Worm (Caenorhabditis elegans) whole organism, young adult: ENCODE measurements around the gene ced-6.
A peak's percentile ranks its signal among the peaks of the same experiment; 100 is the strongest.

Experiments
- B0035.1 ChIP-seq: sonication (generic microtip); optimal IDR thresholded peaks from 2 replicates; lab custom pipeline; 2016; ENCODE audit warnings: missing genetic modification characterization, mild to moderate bottlenecking, missing compliant biosample characterization, missing genotype, missing genetic modification reagents
- B0261.1 ChIP-seq: sonication (generic microtip); optimal IDR thresholded peaks from 2 replicates; lab custom pipeline; 2016; ENCODE audit warnings: mild to moderate bottlenecking, missing genetic modification characterization, moderate library complexity, missing compliant biosample characterization
- C06A6.2 ChIP-seq: fragments of 200-800 bp; sonication (Bioruptor generic); conservative IDR thresholded peaks from 2 replicates; pipeline ENCODE4 v1.3.6; 2022; ENCODE audit warnings: missing genetic modification characterization, missing compliant biosample characterization
- D2030.7 ChIP-seq: fragments of 200-800 bp; sonication (Bioruptor generic); IDR thresholded peaks from 2 replicates; pipeline ENCODE4 v1.3.6; 2022; ENCODE audit warnings: missing genetic modification reagents, missing genetic modification characterization, missing compliant biosample characterization
- F23B12.7 ChIP-seq: sonication (generic microtip); optimal IDR thresholded peaks from 2 replicates; lab custom pipeline; 2017; ENCODE audit warnings: missing genetic modification characterization, mild to moderate bottlenecking, missing compliant biosample characterization, antibody characterized with exemption, moderate library complexity; ENCODE audit not compliant: insufficient read depth
- F33H1.4 ChIP-seq: fragments of 200-800 bp; sonication (Bioruptor generic); IDR thresholded peaks from 2 replicates; pipeline ENCODE4 v1.3.6; 2022; ENCODE audit warnings: missing genetic modification reagents, missing genetic modification characterization, missing compliant biosample characterization
- F37B4.10 ChIP-seq: fragments of 200-800 bp; sonication (Bioruptor generic); IDR thresholded peaks from 2 replicates; pipeline ENCODE4 v1.3.6; 2022; ENCODE audit warnings: missing genetic modification characterization, missing compliant biosample characterization
- F39B2.1 ChIP-seq: fragments of 200-800 bp; sonication (Bioruptor generic); IDR thresholded peaks from 2 replicates; pipeline ENCODE4 v1.3.6; 2022; ENCODE audit warnings: missing genetic modification reagents, missing genetic modification characterization, missing compliant biosample characterization
- F49E8.2 ChIP-seq: sonication (generic microtip); optimal IDR thresholded peaks from 3 replicates; lab custom pipeline; 2017; ENCODE audit warnings: missing genetic modification characterization, mild to moderate bottlenecking, missing compliant biosample characterization, antibody characterized with exemption, moderate library complexity; ENCODE audit not compliant: insufficient read depth
- F52B5.7 ChIP-seq: sonication (generic microtip); optimal IDR thresholded peaks from 2 replicates; lab custom pipeline; 2016; ENCODE audit warnings: mild to moderate bottlenecking, missing genetic modification characterization, missing compliant biosample characterization
- F57C9.4 ChIP-seq: sonication (generic microtip); optimal IDR thresholded peaks from 2 replicates; lab custom pipeline; 2017; ENCODE audit warnings: mild to moderate bottlenecking, missing genetic modification characterization, missing compliant biosample characterization
- T07F8.4 ChIP-seq: sonication (generic microtip); optimal IDR thresholded peaks from 2 replicates; lab custom pipeline; 2016; ENCODE audit warnings: mild to moderate bottlenecking, missing genetic modification characterization, moderate library complexity, missing compliant biosample characterization
- Y79H2A.3 ChIP-seq: fragments of 200-800 bp; sonication (Bioruptor generic); conservative IDR thresholded peaks from 2 replicates; pipeline ENCODE4 v1.3.6; 2022; ENCODE audit warnings: missing genetic modification reagents, missing genetic modification characterization, missing compliant biosample characterization
- akir-1 ChIP-seq: fragments of 200-800 bp; sonication (Bioruptor generic); optimal IDR thresholded peaks from 2 replicates; lab custom pipeline; 2018; ENCODE audit warnings: mild to moderate bottlenecking, missing genetic modification characterization, moderate library complexity, missing compliant biosample characterization
- ama-1 ChIP-seq, 3 experiments: fragments of 150-350 bp in 1 of 3; sonication (generic microtip) in 2 of 3; optimal IDR thresholded peaks; 2 replicates each; lab custom pipeline; 2014 to 2018; ENCODE audit warnings: missing biosample characterization in 2 of 3, missing genetic modification characterization in 2 of 3, missing genetic modification reagents in 2 of 3
- aptf-2 ChIP-seq: fragments of 200-800 bp; sonication (Bioruptor generic); conservative IDR thresholded peaks from 2 replicates; pipeline ENCODE4 v1.3.6; 2022; ENCODE audit warnings: missing genetic modification reagents, missing genetic modification characterization, missing compliant biosample characterization
- athp-1 ChIP-seq: sonication (generic microtip); optimal IDR thresholded peaks from 2 replicates; lab custom pipeline; 2017; ENCODE audit warnings: mild to moderate bottlenecking, missing genetic modification characterization, missing compliant biosample characterization
- attf-5 ChIP-seq: fragments of 200-800 bp; sonication (Bioruptor generic); optimal IDR thresholded peaks from 2 replicates; lab custom pipeline; 2018; ENCODE audit warnings: mild to moderate bottlenecking, missing genetic modification characterization, missing compliant biosample characterization
- cebp-1 ChIP-seq, 2 experiments: fragments of 200-800 bp in 1 of 2; sonication (Bioruptor generic) in 1 of 2; sonication (generic microtip) in 1 of 2; IDR thresholded peaks in 1 of 2; optimal IDR thresholded peaks in 1 of 2; 2 replicates each; pipeline versions ENCODE4 v1.3.6 to Lab custom; 2017 to 2022; ENCODE audit warnings: missing compliant biosample characterization in 2 of 2, missing genetic modification characterization in 2 of 2, mild to moderate bottlenecking in 1 of 2, missing genetic modification reagents in 1 of 2, moderate library complexity in 1 of 2
- ceh-27 ChIP-seq: fragments of 200-800 bp; sonication (Bioruptor generic); optimal IDR thresholded peaks from 2 replicates; lab custom pipeline; 2018; ENCODE audit warnings: mild to moderate bottlenecking, missing genetic modification characterization, moderate library complexity, missing compliant biosample characterization
- ceh-40 ChIP-seq: fragments of 200-800 bp; sonication (Bioruptor generic); IDR thresholded peaks from 2 replicates; pipeline ENCODE4 v1.3.6; 2022; ENCODE audit warnings: missing genetic modification characterization, missing compliant biosample characterization
- dox-1 ChIP-seq: fragments of 200-800 bp; sonication (Bioruptor generic); IDR thresholded peaks from 2 replicates; pipeline ENCODE4 v1.3.6; 2022; ENCODE audit warnings: missing genetic modification reagents, missing genetic modification characterization, missing compliant biosample characterization
- dpff-1 ChIP-seq: sonication (generic microtip); optimal IDR thresholded peaks from 2 replicates; lab custom pipeline; 2017; ENCODE audit warnings: mild to moderate bottlenecking, missing genetic modification characterization, missing compliant biosample characterization
- egl-18 ChIP-seq: fragments of 200-800 bp; sonication (Bioruptor generic); IDR thresholded peaks from 2 replicates; pipeline ENCODE4 v1.3.6; 2022; ENCODE audit warnings: missing genetic modification reagents, missing genetic modification characterization, missing compliant biosample characterization
- egl-44 ChIP-seq: fragments of 200-800 bp; sonication (Bioruptor generic); IDR thresholded peaks from 2 replicates; pipeline ENCODE4 v1.3.6; 2022; ENCODE audit warnings: missing genetic modification reagents, missing genetic modification characterization, missing compliant biosample characterization
- ekl-4 ChIP-seq: fragments of 200-800 bp; sonication (Bioruptor generic); IDR thresholded peaks from 2 replicates; pipeline ENCODE4 v1.3.6; 2022; ENCODE audit warnings: missing genetic modification reagents, missing genetic modification characterization, missing compliant biosample characterization
- him-1 ChIP-seq: sonication (generic microtip); optimal IDR thresholded peaks from 2 replicates; lab custom pipeline; 2016; ENCODE audit warnings: missing genotype, missing genetic modification reagents, missing genetic modification characterization, missing compliant biosample characterization
- hlh-12 ChIP-seq: sonication (generic microtip); optimal IDR thresholded peaks from 2 replicates; lab custom pipeline; 2016; ENCODE audit warnings: missing genetic modification characterization, missing compliant biosample characterization
- hlh-26 ChIP-seq: fragments of 200-800 bp; sonication (Bioruptor generic); conservative IDR thresholded peaks from 2 replicates; pipeline ENCODE4 v1.3.6; 2022; ENCODE audit warnings: missing genetic modification reagents, missing genetic modification characterization, missing compliant biosample characterization
- let-526 ChIP-seq: fragments of 200-800 bp; sonication (Bioruptor generic); IDR thresholded peaks from 2 replicates; pipeline ENCODE4 v1.3.6; 2022; ENCODE audit warnings: missing genetic modification reagents, missing genetic modification characterization, missing compliant biosample characterization
- let-607 ChIP-seq, 2 experiments: fragments of 200-800 bp in 1 of 2; sonication (Bioruptor generic) in 1 of 2; sonication (generic microtip) in 1 of 2; optimal IDR thresholded peaks; 2 replicates each; lab custom pipeline; 2016 to 2018; ENCODE audit warnings: mild to moderate bottlenecking in 2 of 2, missing compliant biosample characterization in 2 of 2, missing genetic modification characterization in 2 of 2, moderate library complexity in 2 of 2, missing genotype in 1 of 2
- lin-40 ChIP-seq: sonication (generic microtip); optimal IDR thresholded peaks from 2 replicates; lab custom pipeline; 2016; ENCODE audit warnings: missing genetic modification characterization, mild to moderate bottlenecking, missing compliant biosample characterization, missing genotype, missing genetic modification reagents
- madf-10 ChIP-seq: sonication (generic microtip); optimal IDR thresholded peaks from 2 replicates; lab custom pipeline; 2016; ENCODE audit warnings: mild to moderate bottlenecking, missing genetic modification characterization, missing compliant biosample characterization
- madf-3 ChIP-seq: fragments of 200-800 bp; sonication (Bioruptor generic); IDR thresholded peaks from 2 replicates; pipeline ENCODE4 v1.3.6; 2022; ENCODE audit warnings: missing genetic modification reagents, missing genetic modification characterization, missing compliant biosample characterization
- madf-6 ChIP-seq: fragments of 200-800 bp; sonication (Bioruptor generic); IDR thresholded peaks from 2 replicates; pipeline ENCODE4 v1.3.6; 2022; ENCODE audit warnings: missing genetic modification reagents, missing genetic modification characterization, missing compliant biosample characterization
- mes-4 ChIP-seq: sonication (generic microtip); optimal IDR thresholded peaks from 2 replicates; lab custom pipeline; 2016; ENCODE audit warnings: missing genotype, missing genetic modification characterization, missing compliant biosample characterization
- nfya-2 ChIP-seq: fragments of 200-800 bp; sonication (Bioruptor generic); IDR thresholded peaks from 2 replicates; pipeline ENCODE4 v1.3.6; 2022; ENCODE audit warnings: missing genetic modification reagents, missing genetic modification characterization, missing compliant biosample characterization
- nhr-120 ChIP-seq: fragments of 200-800 bp; sonication (Bioruptor generic); IDR thresholded peaks from 2 replicates; pipeline ENCODE4 v1.3.6; 2022; ENCODE audit warnings: missing genetic modification characterization, missing compliant biosample characterization
- nhr-27 ChIP-seq: fragments of 200-800 bp; sonication (Bioruptor generic); optimal IDR thresholded peaks from 2 replicates; lab custom pipeline; 2018; ENCODE audit warnings: mild to moderate bottlenecking, missing genetic modification characterization, moderate library complexity, missing compliant biosample characterization
- nhr-80 ChIP-seq: sonication (generic microtip); optimal IDR thresholded peaks from 2 replicates; lab custom pipeline; 2016; ENCODE audit warnings: missing genetic modification characterization, missing compliant biosample characterization
- nhr-90 ChIP-seq: sonication (generic microtip); optimal IDR thresholded peaks from 2 replicates; lab custom pipeline; 2016; ENCODE audit warnings: missing genotype, mild to moderate bottlenecking, missing genetic modification characterization, missing compliant biosample characterization
- rcor-1 ChIP-seq: fragments of 200-800 bp; sonication (Bioruptor generic); IDR thresholded peaks from 2 replicates; pipeline ENCODE4 v1.3.6; 2022; ENCODE audit warnings: missing genetic modification reagents, missing genetic modification characterization, missing compliant biosample characterization
- rec-8 ChIP-seq, 2 experiments: sonication (generic microtip); optimal IDR thresholded peaks; 2 replicates each; lab custom pipeline; 2016; ENCODE audit warnings: mild to moderate bottlenecking in 2 of 2, missing genetic modification characterization in 2 of 2, missing genetic modification reagents in 2 of 2, missing genotype in 2 of 2, missing biosample characterization in 1 of 2, missing compliant biosample characterization in 1 of 2, moderate library complexity in 1 of 2
- somi-1 ChIP-seq: fragments of 200-800 bp; sonication (Bioruptor generic); optimal IDR thresholded peaks from 2 replicates; lab custom pipeline; 2018; ENCODE audit warnings: mild to moderate bottlenecking, missing genetic modification characterization, missing compliant biosample characterization
- unc-130 ChIP-seq: sonication (generic microtip); optimal IDR thresholded peaks from 2 replicates; lab custom pipeline; 2016; ENCODE audit warnings: missing genetic modification reagents, missing genetic modification characterization, missing compliant biosample characterization
- ztf-26 ChIP-seq: sonication (generic microtip); optimal IDR thresholded peaks from 2 replicates; lab custom pipeline; 2017; ENCODE audit warnings: missing genetic modification characterization, missing compliant biosample characterization
- ztf-6 ChIP-seq: fragments of 200-800 bp; sonication (Bioruptor generic); IDR thresholded peaks from 2 replicates; pipeline ENCODE4 v1.3.6; 2022; ENCODE audit warnings: missing genetic modification reagents, missing genetic modification characterization, missing compliant biosample characterization

The ced-6 gene

DNA sequence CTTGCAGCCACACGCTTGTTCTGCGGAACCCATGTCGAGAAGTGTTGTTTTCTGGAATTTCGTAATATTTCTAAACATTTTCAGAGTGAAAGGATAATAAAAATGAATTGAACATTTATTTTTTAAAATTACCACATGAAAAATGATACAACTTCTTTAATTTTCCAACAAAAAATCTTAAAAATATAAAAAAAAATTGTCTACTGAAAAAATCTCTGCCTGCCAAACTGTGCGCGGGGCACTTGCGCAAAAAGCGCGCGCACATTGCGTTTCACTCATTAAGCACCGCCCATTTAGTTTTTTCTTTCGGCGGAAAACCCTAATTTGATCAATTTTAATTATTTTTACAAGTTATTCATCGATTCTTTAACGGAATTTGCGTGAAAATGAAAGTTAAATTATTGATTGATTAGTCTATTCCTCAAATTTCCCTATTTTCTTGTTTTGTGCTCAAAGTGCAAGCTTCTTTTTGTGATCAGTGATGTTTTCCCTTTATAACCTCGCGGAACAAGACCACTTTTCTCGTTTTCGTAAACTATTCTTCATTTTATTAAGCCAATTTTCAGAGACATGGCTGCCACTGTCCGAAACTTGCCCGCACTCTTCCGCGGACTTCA is 40.6 kb upstream of the ced-6 start, which contains the start of the genes nmad-1 and hach-1 (continued):
- no peak for TF ChIP-seq nhr-27 (tag; lab: Kevin White, UChicago)
- peak; percentile 64; the same call in 1 of the 2 replicates for TF ChIP-seq D2030.7 (GFP tag; lab: Robert Waterston, UW)
- TF ChIP-seq nhr-90 (tag; lab: Kevin White, UChicago): no peak
- TF ChIP-seq nhr-80: peak; percentile 24
- peak; percentile 72 for TF ChIP-seq F23B12.7 (tag; lab: Kevin White, UChicago)
- TF ChIP-seq him-1 (tag; lab: Kevin White, UChicago): peak; percentile 5
- TF ChIP-seq F37B4.10: no peak
- TF ChIP-seq F52B5.7: peak; percentile 19
- TF ChIP-seq akir-1: no peak
- no peak for TF ChIP-seq dpff-1 (tag; lab: Kevin White, UChicago)
- no peak for TF ChIP-seq ama-1 (optimal IDR thresholded peaks at IDR 0.05; lab: Kevin White, UChicago)
- TF ChIP-seq ama-1 (GFP tag; optimal IDR thresholded peaks at IDR 0.05; lab: Kevin White, UChicago): peak in 1 of 2 experiments; percentile 31
- TF ChIP-seq F33H1.4 (GFP tag; lab: Robert Waterston, UW): peak; percentile 62
- TF ChIP-seq B0035.1 (tag; lab: Kevin White, UChicago): no peak
- TF ChIP-seq ztf-26 (tag; lab: Kevin White, UChicago): peak; percentile 9
- peak; percentile 77 for TF ChIP-seq lin-40 (tag; lab: Kevin White, UChicago)
- TF ChIP-seq T07F8.4 (tag; lab: Kevin White, UChicago): no peak
- TF ChIP-seq let-607 (tag; optimal IDR thresholded peaks at IDR 0.05; lab: Kevin White, UChicago): peak; percentile 14 to 58
- TF ChIP-seq nfya-2: no peak
- TF ChIP-seq F49E8.2 (tag; lab: Kevin White, UChicago): no peak
- TF ChIP-seq egl-18: no peak
- no peak for TF ChIP-seq let-526
- TF ChIP-seq rcor-1 (GFP tag; lab: Robert Waterston, UW): peak; percentile 58
- no peak for TF ChIP-seq hlh-12
- peak; percentile 90 for TF ChIP-seq ekl-4 (GFP tag; lab: Robert Waterston, UW)
- no peak for TF ChIP-seq madf-3 (GFP tag; lab: Robert Waterston, UW)
- TF ChIP-seq ceh-40 (GFP tag; lab: Robert Waterston, UW): no peak
- TF ChIP-seq hlh-26 (GFP tag; lab: Robert Waterston, UW): no peak
- peak; percentile 43 for TF ChIP-seq madf-10 (tag; lab: Kevin White, UChicago)
- TF ChIP-seq cebp-1 (GFP tag; IDR thresholded peaks at IDR 0.05; lab: Robert Waterston, UW): no peak
- peak; percentile 83 for TF ChIP-seq cebp-1 (tag; optimal IDR thresholded peaks at IDR 0.05; lab: Kevin White, UChicago)
- peak; percentile 78 for TF ChIP-seq attf-5 (GFP tag; lab: Kevin White, UChicago)
- TF ChIP-seq nhr-120: no peak
- peak; percentile 21 for TF ChIP-seq unc-130 (GFP tag; lab: Kevin White, UChicago)
- TF ChIP-seq rec-8 (tag; optimal IDR thresholded peaks at IDR 0.05; lab: Kevin White, UChicago): peak; percentile 28 to 45
- TF ChIP-seq ztf-6 (GFP tag; lab: Robert Waterston, UW): no peak
- no peak for TF ChIP-seq somi-1 (GFP tag; lab: Kevin White, UChicago)
- TF ChIP-seq dox-1 (GFP tag; lab: Robert Waterston, UW): peak; percentile 85
- TF ChIP-seq F57C9.4 (tag; lab: Kevin White, UChicago): no peak
- TF ChIP-seq aptf-2 (GFP tag; lab: Robert Waterston, UW): no peak
- TF ChIP-seq Y79H2A.3 (GFP tag; lab: Robert Waterston, UW): no peak
- peak; percentile 61 for TF ChIP-seq ceh-27 (GFP tag; lab: Kevin White, UChicago)
- TF ChIP-seq egl-44 (GFP tag; lab: Robert Waterston, UW): peak; percentile 57; the same call in 1 of the 2 replicates
- no peak for TF ChIP-seq F39B2.1 (GFP tag; lab: Robert Waterston, UW)
- TF ChIP-seq athp-1 (tag; lab: Kevin White, UChicago): peak; percentile 28
- peak; percentile 89 for TF ChIP-seq madf-6 (GFP tag; lab: Robert Waterston, UW)
- TF ChIP-seq B0261.1: no peak
- TF ChIP-seq C06A6.2 (GFP tag; lab: Robert Waterston, UW): peak; percentile 45; the same call in 1 of the 2 replicates
- no peak for TF ChIP-seq mes-4 (tag; lab: Kevin White, UChicago)
